6 fruit fly cellular contexts compared by ENCODE assay signal in genomic region chr3L:10857515-10858023, dm6.
TF ChIP-seq lines count a peak whose summit lies in the region.

No protein-coding gene starts in this region.

- peak; percentile 9 for TF ChIP-seq CTCF in whole organism, embryonic (GFP tag; optimal IDR thresholded peaks at IDR 0.05; lab: Kevin White, UChicago)

TF ChIP-seq in whole organism, 6 proteins besides CTCF, POLR2A, EP300 and RAD21:
- TF ChIP-seq EcR (GFP tag; optimal IDR thresholded peaks at IDR 0.05; lab: Kevin White, UChicago) (peak in 1 of 2 experiments; percentile 71), pan (optimal IDR thresholded peaks at IDR 0.05; lab: Kevin White, UChicago) (no peak), CG8478 (optimal IDR thresholded peaks at IDR 0.05; lab: Kevin White, UChicago) (peak; percentile 22), Dll (optimal IDR thresholded peaks at IDR 0.05; lab: Kevin White, UChicago) (no peak)

TF ChIP-seq in whole organism, adult, 20 proteins besides CTCF, POLR2A, EP300 and RAD21:
- TF ChIP-seq pad (GFP tag; optimal IDR thresholded peaks at IDR 0.05; lab: Kevin White, UChicago) (peak; percentile 82), tj (GFP tag; optimal IDR thresholded peaks at IDR 0.05; lab: Kevin White, UChicago) (peak; percentile 11), CG14711 (tag; optimal IDR thresholded peaks at IDR 0.05; lab: Kevin White, UChicago) (peak; percentile 20), CG1620 (GFP tag; optimal IDR thresholded peaks at IDR 0.05; lab: Kevin White, UChicago) (no peak), CG33017 (tag; optimal IDR thresholded peaks at IDR 0.05; lab: Kevin White, UChicago) (peak; percentile 55), Crg-1 (GFP tag; optimal IDR thresholded peaks at IDR 0.05; lab: Kevin White, UChicago) (no peak), Mnt (GFP tag; optimal IDR thresholded peaks at IDR 0.05; lab: Kevin White, UChicago) (peak; percentile 51), toe (GFP tag; optimal IDR thresholded peaks at IDR 0.05; lab: Kevin White, UChicago) (peak; percentile 5), Hr96 (GFP tag; optimal IDR thresholded peaks at IDR 0.05; lab: Kevin White, UChicago) (peak; percentile 54), CG12768 (GFP tag; optimal IDR thresholded peaks at IDR 0.05; lab: Kevin White, UChicago) (peak; percentile 64), cnc (optimal IDR thresholded peaks at IDR 0.05; lab: Kevin White, UChicago) (no peak), CG7101 (tag; optimal IDR thresholded peaks at IDR 0.05; lab: Kevin White, UChicago) (peak; percentile 39), cic (GFP tag; optimal IDR thresholded peaks at IDR 0.05; lab: Kevin White, UChicago) (peak; percentile 73), kay (GFP tag; lab: Kevin White, UChicago; ENCODE audit: borderline replicate concordance) (peak; percentile 69), Clk (GFP tag; optimal IDR thresholded peaks at IDR 0.05; lab: Kevin White, UChicago) (no peak)

TF ChIP-seq in whole organism, embryonic, 481 proteins besides CTCF, POLR2A, EP300 and RAD21 (continues in another document):
- TF ChIP-seq repo (GFP tag; optimal IDR thresholded peaks at IDR 0.05; lab: Kevin White, UChicago): no peak
- no peak for TF ChIP-seq CG15073 (GFP tag; optimal IDR thresholded peaks at IDR 0.05; lab: Kevin White, UChicago)
- no peak for TF ChIP-seq Dp (GFP tag; optimal IDR thresholded peaks at IDR 0.05; lab: Kevin White, UChicago)
- TF ChIP-seq CG12236 (GFP tag; optimal IDR thresholded peaks at IDR 0.05; lab: Kevin White, UChicago): no peak
- no peak for TF ChIP-seq fd96Cb (tag; optimal IDR thresholded peaks at IDR 0.05; lab: Kevin White, UChicago)
- TF ChIP-seq wdn (GFP tag; IDR thresholded peaks at IDR 0.05; lab: Robert Waterston, UW): peak; percentile 49; the same call in 1 of the 2 replicates
- TF ChIP-seq CG15269 (tag; optimal IDR thresholded peaks at IDR 0.05; lab: Kevin White, UChicago): peak; percentile 55
- no peak for TF ChIP-seq CG7372 (GFP tag; IDR thresholded peaks at IDR 0.05; lab: Robert Waterston, UW)
- TF ChIP-seq scrt (GFP tag; optimal IDR thresholded peaks at IDR 0.05; lab: Kevin White, UChicago): peak; percentile 42
- TF ChIP-seq CG10979 (tag; optimal IDR thresholded peaks at IDR 0.05; lab: Kevin White, UChicago): no peak
- peak; percentile 43 for TF ChIP-seq kah (GFP tag; optimal IDR thresholded peaks at IDR 0.05; lab: Kevin White, UChicago)
- TF ChIP-seq lab (GFP tag; optimal IDR thresholded peaks at IDR 0.05; lab: Kevin White, UChicago): peak; percentile 73
- TF ChIP-seq chn (GFP tag; optimal IDR thresholded peaks at IDR 0.05; lab: Kevin White, UChicago): peak; percentile 46
- TF ChIP-seq B-H2 (GFP tag; optimal IDR thresholded peaks at IDR 0.05; lab: Kevin White, UChicago): peak; percentile 64
- peak; percentile 3 for TF ChIP-seq ems (GFP tag; optimal IDR thresholded peaks at IDR 0.05; lab: Kevin White, UChicago)
- no peak for TF ChIP-seq CG8765 (GFP tag; IDR thresholded peaks at IDR 0.05; lab: Robert Waterston, UW)
- no peak for TF ChIP-seq fru (optimal IDR thresholded peaks at IDR 0.05; lab: Kevin White, UChicago)
- TF ChIP-seq Mrtf (GFP tag; IDR thresholded peaks at IDR 0.05; lab: Robert Waterston, UW): no peak

TF ChIP-seq in whole organism, prepupa, 60 proteins besides CTCF, POLR2A, EP300 and RAD21 (continues in another document):
- peak; percentile 32 for TF ChIP-seq esn (GFP tag; optimal IDR thresholded peaks at IDR 0.05; lab: Kevin White, UChicago)
- TF ChIP-seq Eip75B (GFP tag; optimal IDR thresholded peaks at IDR 0.05; lab: Kevin White, UChicago): peak; percentile 38
- TF ChIP-seq dac (GFP tag; optimal IDR thresholded peaks at IDR 0.05; lab: Kevin White, UChicago): no peak
- peak; percentile 61 for TF ChIP-seq CG9139 (GFP tag; optimal IDR thresholded peaks at IDR 0.05; lab: Kevin White, UChicago)
- TF ChIP-seq Smox (GFP tag; optimal IDR thresholded peaks at IDR 0.05; lab: Kevin White, UChicago): peak; percentile 14
- peak; percentile 21 for TF ChIP-seq topi (GFP tag; optimal IDR thresholded peaks at IDR 0.05; lab: Kevin White, UChicago)
- TF ChIP-seq Ets96B (tag; optimal IDR thresholded peaks at IDR 0.05; lab: Kevin White, UChicago): peak; percentile 2
- TF ChIP-seq Sox102F (GFP tag; optimal IDR thresholded peaks at IDR 0.05; lab: Kevin White, UChicago): peak; percentile 61
- peak; percentile 18 for TF ChIP-seq Lpt (GFP tag; optimal IDR thresholded peaks at IDR 0.05; lab: Kevin White, UChicago)
- TF ChIP-seq Sox15 (GFP tag; optimal IDR thresholded peaks at IDR 0.05; lab: Kevin White, UChicago): no peak
- peak; percentile 32; the same call in 1 of the 3 replicates for TF ChIP-seq CG8119 (GFP tag; IDR thresholded peaks at IDR 0.05; lab: Robert Waterston, UW)
- TF ChIP-seq CG1621 (tag; optimal IDR thresholded peaks at IDR 0.05; lab: Kevin White, UChicago): peak; percentile 59
- peak; percentile 37 for TF ChIP-seq lz (GFP tag; optimal IDR thresholded peaks at IDR 0.05; lab: Kevin White, UChicago)
- no peak for TF ChIP-seq cyc (GFP tag; optimal IDR thresholded peaks at IDR 0.05; lab: Kevin White, UChicago)
- peak; percentile 25 for TF ChIP-seq achi (GFP tag; optimal IDR thresholded peaks at IDR 0.05; lab: Kevin White, UChicago)
- no peak for TF ChIP-seq CG31627 (GFP tag; optimal IDR thresholded peaks at IDR 0.05; lab: Kevin White, UChicago)
- TF ChIP-seq CG6276 (GFP tag; optimal IDR thresholded peaks at IDR 0.05; lab: Kevin White, UChicago): peak; percentile 18
- TF ChIP-seq CG6808 (GFP tag; optimal IDR thresholded peaks at IDR 0.05; lab: Kevin White, UChicago): peak; percentile 39
- TF ChIP-seq fkh (GFP tag; optimal IDR thresholded peaks at IDR 0.05; lab: Kevin White, UChicago): peak; percentile 93

TF ChIP-seq in whole organism, pupa, 21 proteins besides CTCF, POLR2A, EP300 and RAD21:
- TF ChIP-seq Ets98B (GFP tag; IDR thresholded peaks at IDR 0.05; lab: Robert Waterston, UW): peak; percentile 68
- TF ChIP-seq CG4496 (GFP tag; IDR thresholded peaks at IDR 0.05; lab: Robert Waterston, UW): peak; percentile 82
- TF ChIP-seq EcR (GFP tag; optimal IDR thresholded peaks at IDR 0.05; lab: Kevin White, UChicago): peak; percentile 87
- no peak for TF ChIP-seq CG14655 (GFP tag; optimal IDR thresholded peaks at IDR 0.05; lab: Kevin White, UChicago)
- peak; percentile 19 for TF ChIP-seq Pif1A (GFP tag; optimal IDR thresholded peaks at IDR 0.05; lab: Kevin White, UChicago)
- TF ChIP-seq CG32121 (GFP tag; IDR thresholded peaks at IDR 0.05; lab: Robert Waterston, UW): peak; percentile 75
- peak; percentile 77; the same call in 1 of the 2 replicates for TF ChIP-seq CG12605 (GFP tag; IDR thresholded peaks at IDR 0.05; lab: Robert Waterston, UW)
- peak; percentile 14 for TF ChIP-seq CG8159 (tag; optimal IDR thresholded peaks at IDR 0.05; lab: Kevin White, UChicago)
- no peak for TF ChIP-seq gl (tag; optimal IDR thresholded peaks at IDR 0.05; lab: Kevin White, UChicago)
- TF ChIP-seq fd96Ca (GFP tag; IDR thresholded peaks at IDR 0.05; lab: Robert Waterston, UW): peak; percentile 57; the same call in 1 of the 3 replicates
- TF ChIP-seq CG34367 (tag; optimal IDR thresholded peaks at IDR 0.05; lab: Kevin White, UChicago): no peak
- peak; percentile 0 for TF ChIP-seq CG8301 (tag; optimal IDR thresholded peaks at IDR 0.05; lab: Kevin White, UChicago)
- TF ChIP-seq Pif1B (GFP tag; optimal IDR thresholded peaks at IDR 0.05; lab: Kevin White, UChicago): peak; percentile 61
- peak; percentile 75 for TF ChIP-seq CG13204 (GFP tag; optimal IDR thresholded peaks at IDR 0.05; lab: Kevin White, UChicago)
- TF ChIP-seq Snoo (tag; optimal IDR thresholded peaks at IDR 0.05; lab: Kevin White, UChicago): no peak
- peak; percentile 25 for TF ChIP-seq D1 (tag; optimal IDR thresholded peaks at IDR 0.05; lab: Kevin White, UChicago)
- no peak for TF ChIP-seq CG10348 (GFP tag; IDR thresholded peaks at IDR 0.05; lab: Robert Waterston, UW)

TF ChIP-seq in whole organism, wandering third instar larva, 38 proteins besides CTCF, POLR2A, EP300 and RAD21 (continues in another document):
- peak; percentile 83 for TF ChIP-seq h (GFP tag; optimal IDR thresholded peaks at IDR 0.05; lab: Kevin White, UChicago)
- no peak for TF ChIP-seq Mio (GFP tag; optimal IDR thresholded peaks at IDR 0.05; lab: Kevin White, UChicago)
- TF ChIP-seq Vsx2 (GFP tag; optimal IDR thresholded peaks at IDR 0.05; lab: Kevin White, UChicago; ENCODE audit: partially characterized antibody): peak; percentile 48
- peak; percentile 68 for TF ChIP-seq Hnf4 (GFP tag; optimal IDR thresholded peaks at IDR 0.05; lab: Kevin White, UChicago)
- no peak for TF ChIP-seq GATAd (GFP tag; optimal IDR thresholded peaks at IDR 0.05; lab: Kevin White, UChicago)
- TF ChIP-seq Dfd (GFP tag; optimal IDR thresholded peaks at IDR 0.05; lab: Kevin White, UChicago): no peak
- TF ChIP-seq Abd-B (GFP tag; optimal IDR thresholded peaks at IDR 0.05; lab: Kevin White, UChicago): no peak
- no peak for TF ChIP-seq dsf (GFP tag; optimal IDR thresholded peaks at IDR 0.05; lab: Kevin White, UChicago; ENCODE audit: borderline replicate concordance)
- peak; percentile 75 for TF ChIP-seq brk (GFP tag; optimal IDR thresholded peaks at IDR 0.05; lab: Kevin White, UChicago)
- peak; percentile 17 to 36 for TF ChIP-seq dl (GFP tag; optimal IDR thresholded peaks at IDR 0.05; lab: Kevin White, UChicago; ENCODE audit: insufficient read depth in 1 of 2, partially characterized antibody in 2 of 2)
- peak; percentile 64 for TF ChIP-seq tai (GFP tag; optimal IDR thresholded peaks at IDR 0.05; lab: Kevin White, UChicago)
- peak; percentile 79 for TF ChIP-seq fru (GFP tag; optimal IDR thresholded peaks at IDR 0.05; lab: Kevin White, UChicago)
- peak; percentile 75 for TF ChIP-seq jim (GFP tag; optimal IDR thresholded peaks at IDR 0.05; lab: Kevin White, UChicago)
- no peak for TF ChIP-seq sv (GFP tag; optimal IDR thresholded peaks at IDR 0.05; lab: Kevin White, UChicago)
- peak; percentile 89 for TF ChIP-seq Hr83 (GFP tag; optimal IDR thresholded peaks at IDR 0.05; lab: Kevin White, UChicago; ENCODE audit: poor library complexity, severe bottlenecking)
- peak; percentile 38 for TF ChIP-seq rgr (GFP tag; optimal IDR thresholded peaks at IDR 0.05; lab: Kevin White, UChicago)
- TF ChIP-seq CG9705 (GFP tag; optimal IDR thresholded peaks at IDR 0.05; lab: Kevin White, UChicago): no peak
- peak; percentile 10 for TF ChIP-seq HLH106 (tag; optimal IDR thresholded peaks at IDR 0.05; lab: Kevin White, UChicago)
- no peak for TF ChIP-seq Rel (GFP tag; optimal IDR thresholded peaks at IDR 0.05; lab: Kevin White, UChicago)
- TF ChIP-seq Rel (tag; optimal IDR thresholded peaks at IDR 0.05; lab: Kevin White, UChicago): peak; percentile 66
- peak; percentile 37 for TF ChIP-seq psq (GFP tag; optimal IDR thresholded peaks at IDR 0.05; lab: Kevin White, UChicago)
- TF ChIP-seq sage (GFP tag; optimal IDR thresholded peaks at IDR 0.05; lab: Kevin White, UChicago): peak; percentile 68
- no peak for TF ChIP-seq usp (GFP tag; optimal IDR thresholded peaks at IDR 0.05; lab: Kevin White, UChicago)
- peak; percentile 39 for TF ChIP-seq CG32264 (GFP tag; optimal IDR thresholded peaks at IDR 0.05; lab: Kevin White, UChicago)
- TF ChIP-seq Sp1 (GFP tag; optimal IDR thresholded peaks at IDR 0.05; lab: Kevin White, UChicago): peak; percentile 32
- TF ChIP-seq CrebA (GFP tag; optimal IDR thresholded peaks at IDR 0.05; lab: Kevin White, UChicago; ENCODE audit: borderline replicate concordance): peak; percentile 62
